Fruit fly (Drosophila melanogaster): ENCODE measurements around the gene mus81.

Gene mus81

dm6 chrX:947450-948284 lies 6.8 kb downstream of the mus81 start, which contains the start of gene CG3699:
Gene CG3699, minus strand, starts transcription at chrX:947500.
- TF ChIP-seq slbo (GFP tag; IDR thresholded peaks at IDR 0.05): no peak; the same call in 1 of the 2 replicates
- TF ChIP-seq Adf1 (GFP tag; IDR thresholded peaks at IDR 0.05): peak; percentile 9; the same call in 1 of the 2 replicates
- TF ChIP-seq HLH54F (GFP tag; optimal IDR thresholded peaks at IDR 0.05): peak; percentile 15
- TF ChIP-seq CG13894 (tag; optimal IDR thresholded peaks at IDR 0.05): peak; percentile 30
- peak; percentile 20 to 76 for TF ChIP-seq Pdp1 (GFP tag; optimal IDR thresholded peaks at IDR 0.05)
- peak; percentile 86 for TF ChIP-seq Ets65A (GFP tag)
- TF ChIP-seq D19A (tag; optimal IDR thresholded peaks at IDR 0.05): peak; percentile 14
- peak; percentile 24 for TF ChIP-seq Mad (GFP tag; optimal IDR thresholded peaks at IDR 0.05)
- TF ChIP-seq row (GFP tag; IDR thresholded peaks at IDR 0.05): peak; percentile 78
- no peak for TF ChIP-seq CG16813 (GFP tag; IDR thresholded peaks at IDR 0.05; ENCODE audit: partially characterized antibody)
- peak; percentile 64 for TF ChIP-seq CG3281 (GFP tag; optimal IDR thresholded peaks at IDR 0.05)
- TF ChIP-seq Meics (GFP tag; optimal IDR thresholded peaks at IDR 0.05): peak; percentile 75
- TF ChIP-seq CG10321 (GFP tag; IDR thresholded peaks at IDR 0.05): no peak
- TF ChIP-seq Dek (tag; optimal IDR thresholded peaks at IDR 0.05): peak; percentile 7
- peak; percentile 43 for TF ChIP-seq nmo (GFP tag; optimal IDR thresholded peaks at IDR 0.05)
- peak; percentile 75 for TF ChIP-seq CG2120 (GFP tag; optimal IDR thresholded peaks at IDR 0.05)
- peak; percentile 44 for TF ChIP-seq unpg (GFP tag; optimal IDR thresholded peaks at IDR 0.05)
- TF ChIP-seq Abd-B (GFP tag; optimal IDR thresholded peaks at IDR 0.05): peak; percentile 18
- peak; percentile 26; the same call in 1 of the 2 replicates for TF ChIP-seq CG9215 (GFP tag; IDR thresholded peaks at IDR 0.05)
- peak; percentile 27 for TF ChIP-seq Hand (GFP tag; optimal IDR thresholded peaks at IDR 0.05)
- no peak for TF ChIP-seq Scr (GFP tag; IDR thresholded peaks at IDR 0.05; ENCODE audit: partially characterized antibody)
- TF ChIP-seq rib (GFP tag; IDR thresholded peaks at IDR 0.05): 0 out of 2 replicates have a peak, but pooled peaks have one; percentile 25
- no peak for TF ChIP-seq Lpt (GFP tag; optimal IDR thresholded peaks at IDR 0.05)
- TF ChIP-seq CG10209 (GFP tag; optimal IDR thresholded peaks at IDR 0.05): peak; percentile 52
- TF ChIP-seq CG17361 (GFP tag; IDR thresholded peaks at IDR 0.05): peak; percentile 51; the same call in 2 of the 3 replicates
- peak; percentile 22 for TF ChIP-seq Nf-YC (tag; optimal IDR thresholded peaks at IDR 0.05)
- peak; percentile 37 for TF ChIP-seq CG9727 (GFP tag; optimal IDR thresholded peaks at IDR 0.05)
- TF ChIP-seq lilli (GFP tag; optimal IDR thresholded peaks at IDR 0.05): peak; percentile 66
- peak; percentile 42 for TF ChIP-seq Fer3 (tag; optimal IDR thresholded peaks at IDR 0.05)
- TF ChIP-seq prd (optimal IDR thresholded peaks at IDR 0.05): no peak
- 0 out of 3 replicates have a peak, but pooled peaks have one; percentile 33 for TF ChIP-seq prd (GFP tag; IDR thresholded peaks at IDR 0.05)
- TF ChIP-seq sd (tag; optimal IDR thresholded peaks at IDR 0.05): peak; percentile 73
- TF ChIP-seq CG2129 (GFP tag; IDR thresholded peaks at IDR 0.05; ENCODE audit: partially characterized antibody): no peak
- peak; percentile 52; the same call in 1 of the 2 replicates for TF ChIP-seq Atf6 (GFP tag; IDR thresholded peaks at IDR 0.05)
- TF ChIP-seq Med (GFP tag): peak; percentile 68
- TF ChIP-seq CoRest (tag; optimal IDR thresholded peaks at IDR 0.05): peak; percentile 69
- TF ChIP-seq zfh2 (GFP tag; optimal IDR thresholded peaks at IDR 0.05): peak; percentile 47
- peak; percentile 38 for TF ChIP-seq CG4424 (GFP tag; optimal IDR thresholded peaks at IDR 0.05)
- TF ChIP-seq Deaf1 (tag; optimal IDR thresholded peaks at IDR 0.05): peak; percentile 51
- peak; percentile 23 for TF ChIP-seq scrt (GFP tag; optimal IDR thresholded peaks at IDR 0.05)
- peak; percentile 62 for TF ChIP-seq CG13296 (GFP tag; optimal IDR thresholded peaks at IDR 0.05)
- peak; percentile 73 for TF ChIP-seq exex (tag; optimal IDR thresholded peaks at IDR 0.05)
- TF ChIP-seq grau (tag; optimal IDR thresholded peaks at IDR 0.05): peak; percentile 67
- TF ChIP-seq CG8924 (tag; optimal IDR thresholded peaks at IDR 0.05): peak; percentile 51
- TF ChIP-seq lab (GFP tag; optimal IDR thresholded peaks at IDR 0.05): peak; percentile 67
- peak in 1 of 2 experiments; percentile 0 for TF ChIP-seq Trl (optimal IDR thresholded peaks at IDR 0.05)
- no peak for TF ChIP-seq Trl (GFP tag; optimal IDR thresholded peaks at IDR 0.05)
- no peak for TF ChIP-seq twi (tag; optimal IDR thresholded peaks at IDR 0.05)
